Worm (Caenorhabditis elegans) whole organism, mixed stage, embryonic: ENCODE results near the gene C50E10.2.

ENCODE experiments used
- ces-1 ChIP-seq: fragments of 150-350 bp; optimal IDR thresholded peaks from 2 replicates; lab custom pipeline; 2014; ENCODE audit warnings: missing biosample characterization, missing genetic modification reagents, missing genetic modification characterization
- snpc-4 ChIP-seq: fragments of 150-350 bp; optimal IDR thresholded peaks from 2 replicates; lab custom pipeline; 2014; ENCODE audit warnings: missing biosample characterization, missing genetic modification characterization

The C50E10.2 gene

DNA sequence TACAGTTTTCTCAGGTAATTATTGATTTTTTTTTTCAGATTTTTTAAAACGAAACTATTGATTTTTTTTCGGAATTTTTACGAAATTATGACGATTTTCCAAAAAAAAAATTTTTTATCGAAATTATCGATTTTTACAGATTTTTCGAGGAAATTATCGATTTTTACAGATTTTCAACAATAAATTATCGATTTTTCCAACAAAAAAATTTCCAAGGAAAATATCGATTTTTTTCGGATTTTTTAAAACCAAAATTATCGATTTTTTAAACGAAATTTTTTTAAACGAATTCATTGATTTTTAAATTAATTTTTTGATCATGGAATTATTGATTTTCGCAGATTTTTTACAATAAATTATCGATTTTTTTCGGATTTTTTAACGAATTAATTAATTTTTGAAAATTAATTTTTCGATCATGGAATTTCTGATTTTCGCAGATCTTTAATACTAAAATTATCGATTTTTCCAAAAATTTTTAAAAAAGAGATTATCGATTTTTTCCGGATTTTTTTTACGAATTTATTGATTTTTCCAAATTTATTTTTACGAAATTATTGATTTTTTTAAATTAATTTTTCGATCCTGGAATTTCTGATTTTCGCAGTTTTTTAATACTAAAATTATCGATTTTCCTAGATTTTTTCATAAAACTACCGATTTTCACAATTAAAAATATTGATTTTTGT lies 53.8 kb downstream of the C50E10.2 start:
- peak; percentile 38 for TF ChIP-seq ces-1 (GFP tag; lab: Kevin White, UChicago)
- TF ChIP-seq snpc-4 = no peak
